Worm (Caenorhabditis elegans) whole organism, L4 larva: ENCODE data around the gene flp-3.

Experiments used
- D1046.2 ChIP-seq: fragments of 200-800 bp; sonication (Bioruptor generic); IDR thresholded peaks from 2 replicates; pipeline ENCODE4 v1.3.6; 2022; ENCODE audit warnings: missing genetic modification characterization, missing compliant biosample characterization
- ZK546.5 ChIP-seq, 2 experiments: sonication (generic microtip); optimal IDR thresholded peaks; 2 replicates each; lab custom pipeline; 2017; ENCODE audit warnings: missing biosample characterization in 2 of 2, missing genetic modification characterization in 2 of 2
- ama-1 ChIP-seq: fragments of 150-350 bp; optimal IDR thresholded peaks from 2 replicates; lab custom pipeline; 2014; ENCODE audit warnings: inconsistent platforms, mixed read lengths
- ceh-82 ChIP-seq: sonication (generic microtip); optimal IDR thresholded peaks from 2 replicates; lab custom pipeline; 2017; ENCODE audit warnings: missing biosample characterization, missing genetic modification characterization
- duxl-1 ChIP-seq: sonication (generic microtip); optimal IDR thresholded peaks from 2 replicates; lab custom pipeline; 2016; ENCODE audit warnings: mild to moderate bottlenecking, missing genetic modification characterization, moderate library complexity, missing compliant biosample characterization; ENCODE audit not compliant: poor library complexity
- egl-27 ChIP-seq: sonication (generic microtip); optimal IDR thresholded peaks from 3 replicates; lab custom pipeline; 2017; ENCODE audit warnings: missing biosample characterization, missing genetic modification reagents, missing genetic modification characterization
- lin-15B ChIP-seq: fragments of 150-350 bp; sonication (generic microtip); optimal IDR thresholded peaks from 3 replicates; lab custom pipeline; 2014; ENCODE audit warnings: missing biosample characterization, missing genetic modification characterization
- mdl-1 ChIP-seq, 2 experiments: fragments of 150-350 bp in 1 of 2; sonication (generic microtip) in 1 of 2; optimal IDR thresholded peaks; 2 replicates each; lab custom pipeline; 2014 to 2017; ENCODE audit warnings: missing biosample characterization in 2 of 2, missing genetic modification characterization in 2 of 2
- mep-1 ChIP-seq: fragments of 150-350 bp; sonication (generic microtip); optimal IDR thresholded peaks from 3 replicates; lab custom pipeline; 2014; ENCODE audit warnings: missing biosample characterization, missing genetic modification characterization
- pqm-1 ChIP-seq: sonication (generic microtip); optimal IDR thresholded peaks from 2 replicates; lab custom pipeline; 2017; ENCODE audit warnings: missing biosample characterization, missing genetic modification characterization
- sdz-12 ChIP-seq: fragments of 200-800 bp; sonication (Bioruptor generic); optimal IDR thresholded peaks from 2 replicates; lab custom pipeline; 2018; ENCODE audit warnings: mild to moderate bottlenecking, missing genetic modification characterization, missing compliant biosample characterization
- set-16 ChIP-seq: fragments of 200-800 bp; sonication (Bioruptor generic); IDR thresholded peaks from 2 replicates; pipeline ENCODE4 v1.3.6; 2022; ENCODE audit warnings: missing genetic modification reagents, missing genetic modification characterization, missing compliant biosample characterization
- snpc-4 ChIP-seq: fragments of 150-350 bp; optimal IDR thresholded peaks from 2 replicates; lab custom pipeline; 2014; ENCODE audit warnings: missing biosample characterization, missing genetic modification characterization
- ztf-7 ChIP-seq: fragments of 150-350 bp; optimal IDR thresholded peaks from 2 replicates; lab custom pipeline; 2014; ENCODE audit warnings: missing biosample characterization, missing genetic modification characterization

ce11 chrX:10079230-10079629, 13.5 kb downstream of the flp-3 start:
- TF ChIP-seq egl-27 (tag; lab: Kevin White, UChicago), result no peak
- no peak for TF ChIP-seq ZK546.5 (tag; optimal IDR thresholded peaks at IDR 0.05; lab: Kevin White, UChicago)
- TF ChIP-seq ztf-7, result no peak
- TF ChIP-seq ama-1, result no peak
- no peak for TF ChIP-seq snpc-4
- no peak for TF ChIP-seq mep-1 (tag; lab: Kevin White, UChicago)
- no peak for TF ChIP-seq mdl-1 (tag; optimal IDR thresholded peaks at IDR 0.05; lab: Kevin White, UChicago)
- TF ChIP-seq D1046.2 (GFP tag; lab: Robert Waterston, UW), result no peak
- no peak for TF ChIP-seq duxl-1 (tag; lab: Kevin White, UChicago)
- no peak for TF ChIP-seq sdz-12 (GFP tag; lab: Kevin White, UChicago)
- no peak for TF ChIP-seq pqm-1 (tag; lab: Kevin White, UChicago)
- no peak for TF ChIP-seq lin-15B (tag; lab: Kevin White, UChicago)
- TF ChIP-seq ceh-82 (tag; lab: Kevin White, UChicago), result no peak
- peak; percentile 42 for TF ChIP-seq set-16 (GFP tag; lab: Robert Waterston, UW)
